Worm (Caenorhabditis elegans) whole organism, early embryonic: ENCODE data around the gene sra-32.

Experiments used
- aly-1 ChIP-seq: sonication (generic microtip); optimal IDR thresholded peaks from 2 replicates; lab custom pipeline; 2016; ENCODE audit warnings: missing genetic modification characterization, missing compliant biosample characterization
- ama-1 ChIP-seq: fragments of 150-350 bp; optimal IDR thresholded peaks from 2 replicates; lab custom pipeline; 2014
- flt-1 ChIP-seq: fragments of 200-800 bp; sonication (Bioruptor generic); IDR thresholded peaks from 2 replicates; pipeline ENCODE4 v1.3.6; 2022; ENCODE audit warnings: missing genetic modification characterization, missing compliant biosample characterization
- hnd-1 ChIP-seq: sonication (generic microtip); optimal IDR thresholded peaks from 2 replicates; lab custom pipeline; 2016; ENCODE audit warnings: missing genetic modification characterization, missing compliant biosample characterization
- tra-4 ChIP-seq: sonication (generic microtip); optimal IDR thresholded peaks from 2 replicates; lab custom pipeline; 2017; ENCODE audit warnings: missing genetic modification characterization, missing compliant biosample characterization

ce11 chrII:4579920-4580474 is 48.2 kb upstream of the sra-32 start:
- TF ChIP-seq aly-1 (tag; lab: Kevin White, UChicago) (no peak), flt-1 (GFP tag; lab: Robert Waterston, UW) (no peak), ama-1 (lab: Kevin White, UChicago) (no peak), hnd-1 (tag; lab: Kevin White, UChicago) (no peak), tra-4 (tag; lab: Kevin White, UChicago) (no peak)
